Fruit fly (Drosophila melanogaster) whole organism: Measurements from ENCODE around the gene CG14257.

Experiments used
- psq ChIP-seq: fragments of >200 bp; optimal IDR thresholded peaks from 2 replicates; lab custom pipeline; 2017
- usp ChIP-seq: fragments of >200 bp; optimal IDR thresholded peaks from 2 replicates; lab custom pipeline; 2017; ENCODE audit warnings: missing biosample characterization, missing genetic modification characterization, mixed read lengths

DNA sequence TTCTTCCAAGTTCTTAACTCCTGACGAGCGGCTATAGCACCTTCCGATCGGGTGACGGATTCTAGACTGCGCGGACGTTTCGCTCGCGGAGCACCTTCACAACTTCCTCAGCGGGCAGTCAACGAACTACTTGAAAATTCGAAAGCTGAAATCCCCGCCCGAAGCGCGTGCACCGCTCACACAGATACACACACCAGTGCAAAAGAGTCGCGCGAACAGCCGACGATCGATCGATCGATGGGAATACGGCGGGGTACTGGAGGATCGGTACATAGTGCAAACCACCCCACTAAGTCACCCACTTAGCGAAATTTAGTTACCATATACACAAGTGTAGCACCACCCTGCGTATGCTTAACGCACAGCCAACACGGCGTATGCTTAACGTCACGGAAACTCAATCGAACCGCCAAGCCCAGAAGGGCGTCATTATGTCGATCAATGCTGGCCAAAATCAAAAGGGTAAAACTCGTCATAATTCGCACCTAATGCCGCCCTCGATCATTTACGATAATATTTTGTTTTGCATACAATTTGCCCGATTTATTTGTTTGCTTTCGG, 30.5 kb downstream of the CG14257 start, which contains the start of gene CAH9:
- TF ChIP-seq usp, result no peak
- TF ChIP-seq psq, result no peak
